Worm (Caenorhabditis elegans): ENCODE data around the gene nhr-34.

nhr-34 gene

DNA sequence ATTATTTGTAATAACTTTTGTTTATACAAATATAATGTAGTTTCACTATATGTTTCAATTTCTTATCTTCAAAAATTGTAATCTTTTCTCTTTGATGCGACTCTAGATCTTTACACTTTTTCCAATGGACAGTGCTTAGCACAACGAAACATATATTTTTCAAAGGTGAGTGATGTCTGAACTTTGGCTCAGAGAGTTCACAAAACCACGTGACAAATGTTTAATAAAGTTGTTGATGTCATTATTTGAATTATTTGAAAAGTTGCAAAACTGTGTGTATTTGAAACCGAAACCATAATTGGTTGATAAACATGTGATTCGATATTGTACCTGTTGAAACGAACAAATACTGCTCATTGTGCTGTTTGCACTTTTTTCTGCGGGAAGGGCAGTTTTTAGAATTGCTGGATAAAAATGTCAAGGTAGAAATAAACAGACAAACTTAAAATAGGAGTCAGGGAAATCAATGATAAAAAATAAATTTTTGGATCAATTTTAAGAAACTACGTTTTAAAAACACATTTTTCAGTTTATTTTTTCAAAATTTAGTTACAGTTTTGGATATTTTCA is 7.3 kb downstream of the nhr-34 start:
- TF ChIP-seq him-1 (tag; optimal IDR thresholded peaks at IDR 0.05) (no peak), W03F9.2 (tag; optimal IDR thresholded peaks at IDR 0.05) (no peak), dao-5 (tag; optimal IDR thresholded peaks at IDR 0.05) (no peak)

DNA sequence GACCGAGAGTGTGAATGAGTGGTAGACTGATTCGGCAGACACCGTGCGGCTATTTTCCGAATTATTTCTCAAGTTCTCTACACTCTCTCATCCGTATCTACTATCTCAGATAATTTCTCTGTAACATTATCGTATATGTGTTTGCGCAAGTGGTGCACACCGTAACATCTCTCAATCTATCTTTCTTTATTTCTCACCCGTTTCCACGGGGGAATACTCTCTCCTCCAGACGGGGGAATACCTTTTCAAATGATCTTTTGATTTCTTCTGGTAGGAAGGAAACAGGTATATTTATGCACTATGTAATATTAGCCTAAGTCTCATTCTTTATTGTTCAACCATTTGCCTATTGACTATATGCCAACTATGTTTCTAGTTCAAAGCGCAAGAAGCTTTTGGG is 8.4 kb downstream of the nhr-34 start:
- no peak for TF ChIP-seq W03F9.2 (tag; optimal IDR thresholded peaks at IDR 0.05)
- no peak for TF ChIP-seq him-1 (tag; optimal IDR thresholded peaks at IDR 0.05)
- TF ChIP-seq dao-5 (tag; optimal IDR thresholded peaks at IDR 0.05) = no peak

DNA sequence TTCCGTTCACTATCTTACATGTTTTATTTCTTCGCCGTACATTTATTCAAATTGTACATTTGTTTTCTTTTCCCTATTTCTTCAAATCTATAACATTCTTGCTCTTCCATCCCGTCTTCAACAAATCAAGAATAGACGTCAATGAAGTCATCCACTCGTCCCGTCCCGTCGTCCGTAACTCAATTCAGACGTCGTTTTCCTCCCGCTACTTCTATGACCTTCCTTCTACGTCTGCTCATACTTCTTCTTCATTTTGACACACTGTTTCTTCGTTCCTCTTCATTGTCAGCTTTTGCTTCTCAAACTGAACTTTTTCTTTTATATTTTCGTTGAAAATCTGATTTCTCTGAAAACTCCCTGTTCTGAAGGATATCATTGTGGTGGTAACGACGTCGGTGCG is 15.5 kb downstream of the nhr-34 start:
- TF ChIP-seq dao-5 (tag; optimal IDR thresholded peaks at IDR 0.05) = no peak
- TF ChIP-seq him-1 (tag; optimal IDR thresholded peaks at IDR 0.05) = no peak
- no peak for TF ChIP-seq W03F9.2 (tag; optimal IDR thresholded peaks at IDR 0.05)

DNA sequence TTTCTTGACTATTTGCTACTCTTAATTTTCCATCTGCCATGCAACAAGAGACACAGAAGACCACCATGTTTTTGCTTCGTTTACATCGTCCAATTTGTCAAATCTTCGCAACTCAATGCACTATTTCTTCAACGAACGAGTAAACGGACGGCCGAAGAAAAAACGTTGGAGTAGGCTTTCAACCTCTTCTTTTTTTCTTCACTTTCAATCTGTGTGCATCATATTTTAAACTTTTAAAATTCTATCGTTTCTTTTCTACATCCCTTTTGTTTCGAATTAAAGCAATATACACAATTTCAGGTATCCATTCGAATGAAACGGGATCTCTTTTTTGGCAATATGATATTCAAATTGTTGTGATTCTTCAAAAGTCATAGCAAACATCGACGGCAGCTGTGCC is 17.7 kb downstream of the nhr-34 start, which contains the start of gene acc-1:
Gene acc-1, plus strand, starts transcription at position 301 of the 400 bp plus-strand sequence.
- TF ChIP-seq him-1 (tag; optimal IDR thresholded peaks at IDR 0.05) = no peak
- no peak for TF ChIP-seq W03F9.2 (tag; optimal IDR thresholded peaks at IDR 0.05)
- no peak for TF ChIP-seq dao-5 (tag; optimal IDR thresholded peaks at IDR 0.05)

DNA sequence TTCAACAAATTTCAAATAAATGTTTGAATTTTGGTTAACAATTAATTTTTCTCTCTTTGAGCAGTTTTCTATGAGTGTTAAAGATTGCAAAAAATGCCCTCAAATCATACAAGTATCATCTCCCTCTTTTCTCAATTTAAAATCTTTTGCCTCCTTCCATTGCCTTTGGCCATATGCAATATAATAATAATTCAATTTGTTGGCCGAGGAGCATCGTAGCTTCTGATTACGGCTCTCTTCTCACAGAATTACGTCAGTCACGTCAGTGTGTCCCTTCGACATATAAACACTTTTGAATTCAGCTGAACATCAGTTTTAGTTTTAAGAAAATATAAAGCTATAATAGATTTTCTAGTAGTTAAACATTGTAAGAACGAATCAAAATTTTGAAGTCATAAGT is 19.9 kb downstream of the nhr-34 start:
- TF ChIP-seq dao-5 (tag; optimal IDR thresholded peaks at IDR 0.05) (no peak), him-1 (tag; optimal IDR thresholded peaks at IDR 0.05) (no peak), W03F9.2 (tag; optimal IDR thresholded peaks at IDR 0.05) (no peak)

DNA sequence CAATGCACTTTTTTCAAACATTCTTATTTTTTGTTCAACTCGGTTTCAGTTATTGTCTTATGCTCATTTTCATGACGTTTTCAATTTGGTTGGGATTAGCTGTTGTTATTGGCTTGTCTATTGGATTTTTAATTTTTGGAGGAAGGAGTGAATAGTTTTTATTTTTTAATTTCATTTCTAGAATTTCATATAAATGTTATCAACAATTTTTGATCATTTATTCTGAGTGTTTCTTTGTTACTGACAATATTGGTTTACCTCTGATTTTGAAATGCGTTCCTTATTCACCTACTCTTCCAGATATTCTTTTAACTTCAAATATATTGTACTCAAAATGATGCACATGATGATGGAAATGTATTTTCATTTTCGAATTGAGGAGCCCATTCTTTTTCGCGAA is 21.5 kb downstream of the nhr-34 start, which contains the start of gene F58G6.7:
Gene F58G6.7, plus strand, starts transcription at position 301 of the 400 bp plus-strand sequence.
- TF ChIP-seq W03F9.2 (tag; optimal IDR thresholded peaks at IDR 0.05) (no peak), dao-5 (tag; optimal IDR thresholded peaks at IDR 0.05) (no peak), him-1 (tag; optimal IDR thresholded peaks at IDR 0.05) (no peak)

DNA sequence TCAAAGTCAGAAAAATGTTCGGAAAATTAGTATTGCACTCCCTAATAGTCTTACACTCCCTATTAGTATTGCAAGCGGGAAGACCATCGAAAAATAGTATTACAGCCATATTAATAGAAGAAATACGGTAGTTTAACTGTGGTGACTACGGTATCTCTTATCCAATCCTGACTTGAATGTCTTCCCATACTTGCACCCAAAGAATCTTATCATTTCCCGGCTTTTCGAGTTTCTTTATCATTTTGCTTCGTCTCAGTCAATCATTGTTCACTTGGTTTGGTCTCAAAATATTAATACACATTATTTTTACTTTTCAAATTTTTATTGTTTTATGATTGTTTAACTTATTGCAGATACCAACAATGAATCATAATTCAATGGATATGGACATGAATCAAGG is 22.3 kb downstream of the nhr-34 start, which contains the start of gene F58G6.3:
Gene F58G6.3, plus strand, starts transcription at position 352 of the 400 bp plus-strand sequence.
- no peak for TF ChIP-seq W03F9.2 (tag; optimal IDR thresholded peaks at IDR 0.05)

DNA sequence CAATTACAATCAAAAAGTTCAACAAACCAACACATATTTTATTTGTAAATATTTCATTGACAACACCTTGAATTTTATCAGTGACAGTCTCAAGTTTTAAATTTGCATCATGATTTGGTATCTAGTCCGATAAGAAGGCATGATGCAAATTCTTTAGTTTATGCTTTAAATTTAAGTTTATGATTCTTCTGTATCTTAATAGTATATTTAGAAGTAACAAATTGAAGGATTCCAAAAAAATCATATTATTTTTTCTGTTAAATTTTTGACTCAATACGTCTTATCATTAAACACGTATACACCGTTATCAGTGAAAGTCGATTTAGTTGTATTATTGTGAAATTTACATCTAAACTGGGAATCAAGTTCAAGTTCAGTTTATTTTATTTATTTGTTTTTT is 24.2 kb downstream of the nhr-34 start, which contains the start of gene chca-1:
Gene chca-1, plus strand, starts transcription at position 161 of the 400 bp plus-strand sequence.
- TF ChIP-seq him-1 (tag; optimal IDR thresholded peaks at IDR 0.05) = no peak
- TF ChIP-seq dao-5 (tag; optimal IDR thresholded peaks at IDR 0.05) = no peak
- peak; percentile 37 for TF ChIP-seq W03F9.2 (tag; optimal IDR thresholded peaks at IDR 0.05)

DNA sequence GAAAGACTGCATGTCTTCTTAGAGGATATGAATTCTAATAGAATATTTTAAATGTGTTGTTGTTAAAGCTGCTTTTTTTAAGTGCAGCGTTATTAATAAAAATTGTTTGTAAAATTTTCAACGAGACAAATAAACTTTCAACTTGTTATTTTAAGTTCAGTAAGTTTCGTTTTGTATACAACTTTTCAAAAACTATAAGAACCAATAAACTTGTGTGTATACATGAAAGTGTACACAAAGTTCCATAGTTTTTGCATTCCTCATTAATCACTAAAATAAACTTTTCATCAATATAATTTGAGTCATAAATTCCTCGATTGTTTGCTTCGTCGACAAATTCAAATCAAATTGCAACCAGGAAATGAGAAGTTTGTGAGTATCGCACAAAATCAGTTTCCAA is 26.8 kb downstream of the nhr-34 start, which contains the start of gene srm-3:
Gene srm-3, plus strand, starts transcription at position 301 of the 400 bp plus-strand sequence.
- no peak for TF ChIP-seq dao-5 (tag; optimal IDR thresholded peaks at IDR 0.05)
- TF ChIP-seq him-1 (tag; optimal IDR thresholded peaks at IDR 0.05) = no peak
- TF ChIP-seq W03F9.2 (tag; optimal IDR thresholded peaks at IDR 0.05) = no peak

DNA sequence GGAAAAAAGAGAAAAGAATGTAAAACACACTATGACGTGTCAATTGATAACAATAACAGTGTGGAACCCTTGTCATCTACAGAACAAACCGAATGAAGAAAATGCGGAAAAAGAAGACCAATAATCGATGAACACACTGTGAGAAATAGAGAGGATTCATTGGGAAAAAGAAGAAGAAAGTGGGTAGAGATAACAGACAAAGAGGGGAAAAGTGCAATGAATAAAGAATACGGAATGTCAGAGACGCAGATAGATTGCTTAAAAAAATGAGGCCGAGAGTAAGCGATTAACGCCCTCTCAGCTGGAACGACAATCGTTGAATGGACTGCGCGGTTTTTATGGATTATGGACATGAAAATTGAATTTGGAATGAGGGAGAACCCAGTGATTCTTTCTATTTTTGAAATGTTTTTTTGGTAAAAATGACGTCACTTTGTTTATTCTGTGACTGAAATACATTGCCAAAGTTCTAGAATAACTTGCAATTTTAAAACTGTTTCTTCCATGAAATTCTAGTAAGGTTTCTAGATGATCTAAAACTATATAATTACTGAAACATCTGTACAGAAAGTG is 27.6 kb downstream of the nhr-34 start, which contains the start of gene amph-1:
Gene amph-1, minus strand, starts transcription at position 85 of the 573 bp plus-strand sequence.
- TF ChIP-seq W03F9.2 (tag; optimal IDR thresholded peaks at IDR 0.05) (peak; percentile 44), him-1 (tag; optimal IDR thresholded peaks at IDR 0.05) (no peak)

DNA sequence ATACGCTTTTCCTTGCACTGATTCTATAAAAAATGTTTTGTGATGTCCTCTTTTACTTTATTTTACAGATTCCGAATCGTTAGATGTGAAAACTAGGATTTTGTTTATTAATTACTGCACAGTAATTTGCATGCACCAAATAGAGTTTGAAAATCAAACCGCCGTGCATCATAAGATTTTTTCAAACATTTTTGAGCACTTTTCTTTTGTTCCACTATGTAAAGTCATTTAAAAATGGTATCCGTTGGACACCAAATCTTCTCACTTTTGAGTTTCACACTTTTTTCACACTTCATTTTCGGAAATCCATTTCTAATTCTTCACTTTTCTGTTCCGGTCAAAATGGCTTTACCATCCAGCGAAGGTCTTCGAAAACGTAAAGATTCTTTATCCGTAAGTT is 32.3 kb downstream of the nhr-34 start, which contains the start of gene degl-2:
Gene degl-2, plus strand, starts transcription at position 301 of the 400 bp plus-strand sequence.
- TF ChIP-seq dao-5 (tag; optimal IDR thresholded peaks at IDR 0.05) (no peak), him-1 (tag; optimal IDR thresholded peaks at IDR 0.05) (no peak), W03F9.2 (tag; optimal IDR thresholded peaks at IDR 0.05) (no peak)

DNA sequence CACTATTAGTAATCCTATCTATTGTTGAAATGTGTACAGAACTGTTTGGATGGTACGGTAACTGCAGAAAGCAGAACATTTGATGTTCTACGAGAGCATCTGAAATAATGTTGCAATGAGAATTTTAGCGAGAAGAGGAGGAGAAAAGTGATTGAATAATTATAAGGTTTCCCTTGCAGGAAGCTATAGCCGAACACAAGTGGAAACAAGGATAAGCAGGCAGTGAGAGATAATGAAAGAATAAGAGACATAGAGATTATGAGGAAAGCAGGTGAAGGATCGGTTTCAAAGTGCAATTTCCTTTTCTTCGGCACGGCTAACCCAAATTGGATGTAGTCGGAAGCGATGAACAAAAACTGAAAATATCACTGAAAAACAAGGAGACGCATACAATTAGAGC is 33.5 kb downstream of the nhr-34 start, which contains the start of gene del-2:
Gene del-2, minus strand, starts transcription at position 101 of the 400 bp plus-strand sequence.
- no peak for TF ChIP-seq W03F9.2 (tag; optimal IDR thresholded peaks at IDR 0.05)

DNA sequence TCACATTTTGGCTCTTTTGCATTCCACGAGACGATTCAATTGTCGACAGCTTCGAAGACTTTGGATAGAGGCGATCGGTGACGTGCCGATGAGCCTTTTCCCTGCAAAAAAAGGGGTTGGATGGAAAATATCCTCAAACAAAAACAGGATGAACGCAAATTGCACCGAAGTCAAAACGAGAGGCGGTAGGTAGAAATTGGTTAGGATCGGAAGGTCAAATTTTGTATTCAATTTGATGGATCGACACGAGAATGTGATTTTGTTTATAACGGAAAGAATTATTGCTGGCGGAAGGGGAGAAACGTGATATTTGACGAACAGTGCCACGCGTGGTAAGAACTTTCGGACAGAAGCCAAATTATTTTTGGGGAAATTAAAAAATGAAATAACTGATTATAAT is 40.6 kb downstream of the nhr-34 start, which contains the start of gene mca-1:
Gene mca-1, minus strand, starts transcription at position 101 of the 400 bp plus-strand sequence.
- TF ChIP-seq W03F9.2 (tag; optimal IDR thresholded peaks at IDR 0.05) (no peak), dao-5 (tag; optimal IDR thresholded peaks at IDR 0.05) (no peak), him-1 (tag; optimal IDR thresholded peaks at IDR 0.05) (no peak)

DNA sequence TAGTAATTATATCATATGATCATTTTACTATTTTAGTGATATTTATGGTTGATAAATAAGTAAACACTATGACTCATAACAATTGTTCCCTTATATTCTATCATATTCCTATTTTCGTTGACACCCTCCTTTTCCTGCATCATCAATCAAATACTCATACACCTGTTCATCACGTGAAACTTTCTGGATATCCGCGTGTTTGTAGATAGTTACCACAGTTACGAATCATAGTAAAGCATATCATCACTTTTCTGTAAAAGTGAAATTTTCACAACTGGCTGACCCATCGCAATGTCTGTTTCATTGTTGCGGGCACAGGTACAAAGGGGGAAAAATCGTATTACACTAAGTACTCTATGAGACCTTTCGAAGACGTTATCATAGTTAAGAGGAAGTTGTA is 41.6 kb downstream of the nhr-34 start:
- no peak for TF ChIP-seq him-1 (tag; optimal IDR thresholded peaks at IDR 0.05)
- TF ChIP-seq dao-5 (tag; optimal IDR thresholded peaks at IDR 0.05) = no peak
- no peak for TF ChIP-seq W03F9.2 (tag; optimal IDR thresholded peaks at IDR 0.05)
